Fruit fly (Drosophila melanogaster) whole organism, embryonic: ENCODE data around the gene CG3184.
A peak's percentile ranks its signal among the peaks of the same experiment; 100 is the strongest.

Source experiments
- CG10321 ChIP-seq: fragments of 200-800 bp; sonication (Bioruptor generic); IDR thresholded peaks from 2 replicates; pipeline ENCODE4 v1.3.6; 2022; ENCODE audit warnings: missing biosample characterization, missing genetic modification characterization
- CG10959 ChIP-seq: fragments of 200-800 bp; sonication (Bioruptor generic); IDR thresholded peaks from 2 replicates; pipeline ENCODE4 v1.3.6; 2022; ENCODE audit warnings: missing biosample characterization, missing genetic modification characterization
- CG11504 ChIP-seq: fragments of 200-800 bp; sonication (Bioruptor generic); optimal IDR thresholded peaks from 3 replicates; lab custom pipeline; 2019; ENCODE audit warnings: missing biosample characterization, mild to moderate bottlenecking, missing genetic modification characterization, moderate library complexity
- CG12236 ChIP-seq: fragments of 200-800 bp; sonication (Bioruptor generic); optimal IDR thresholded peaks from 2 replicates; lab custom pipeline; 2016; ENCODE audit warnings: missing biosample characterization, missing genetic modification characterization
- CG12299 ChIP-seq: fragments of 200-800 bp; sonication (Bioruptor generic); optimal IDR thresholded peaks from 2 replicates; lab custom pipeline; 2018; ENCODE audit warnings: missing biosample characterization, mild to moderate bottlenecking, missing genetic modification characterization
- CG13296 ChIP-seq: fragments of 200-800 bp; sonication (Bioruptor generic); optimal IDR thresholded peaks from 3 replicates; lab custom pipeline; 2018; ENCODE audit warnings: missing biosample characterization, mild to moderate bottlenecking, missing genetic modification characterization
- CG13424 ChIP-seq: fragments of 200-800 bp; sonication (Bioruptor generic); optimal IDR thresholded peaks from 2 replicates; lab custom pipeline; 2019; ENCODE audit warnings: missing biosample characterization, mild to moderate bottlenecking, missing genetic modification characterization, moderate library complexity
- CG14441 ChIP-seq: fragments of 200-800 bp; sonication (Bioruptor generic); IDR thresholded peaks from 2 replicates; pipeline ENCODE4 v1.3.6; 2022; ENCODE audit warnings: missing biosample characterization, missing genetic modification characterization
- CG15479 ChIP-seq: fragments of 200-800 bp; sonication (Bioruptor generic); optimal IDR thresholded peaks from 3 replicates; lab custom pipeline; 2019; ENCODE audit warnings: missing biosample characterization, mild to moderate bottlenecking, missing genetic modification characterization, moderate library complexity
- CG1603 ChIP-seq: fragments of 200-800 bp; sonication (Bioruptor generic); optimal IDR thresholded peaks from 2 replicates; lab custom pipeline; 2019; ENCODE audit warnings: missing biosample characterization, mild to moderate bottlenecking, missing genetic modification characterization, moderate library complexity
- CG17361 ChIP-seq: fragments of 200-800 bp; sonication (Bioruptor generic); IDR thresholded peaks from 3 replicates; pipeline ENCODE4 v1.3.6; 2022; ENCODE audit warnings: missing biosample characterization, missing genetic modification characterization
- CG2129 ChIP-seq: fragments of 200-800 bp; sonication (Bioruptor generic); IDR thresholded peaks from 2 replicates; pipeline ENCODE4 v1.3.6; 2022; ENCODE audit warnings: missing biosample characterization, missing genetic modification characterization; ENCODE audit not compliant: partially characterized antibody
- CG30403 ChIP-seq: fragments of 200-800 bp; sonication (Bioruptor generic); optimal IDR thresholded peaks from 3 replicates; lab custom pipeline; 2016; ENCODE audit warnings: missing biosample characterization, missing genetic modification characterization
- CG31441 ChIP-seq: fragments of 200-800 bp; sonication (Bioruptor generic); IDR thresholded peaks from 2 replicates; pipeline ENCODE4 v1.3.6; 2022; ENCODE audit warnings: missing biosample characterization, missing genetic modification characterization
- CG32772 ChIP-seq: fragments of 200-800 bp; sonication (Bioruptor generic); IDR thresholded peaks from 2 replicates; pipeline ENCODE4 v1.3.6; 2022; ENCODE audit warnings: missing biosample characterization, missing genetic modification characterization
- CG34376 ChIP-seq: fragments of 200-800 bp; sonication (Bioruptor generic); optimal IDR thresholded peaks from 2 replicates; lab custom pipeline; 2018; ENCODE audit warnings: missing biosample characterization, mild to moderate bottlenecking, missing genetic modification characterization
- CG4707 ChIP-seq: fragments of 200-800 bp; sonication (Bioruptor generic); optimal IDR thresholded peaks from 2 replicates; lab custom pipeline; 2018; ENCODE audit warnings: missing biosample characterization, mild to moderate bottlenecking, missing genetic modification characterization, moderate library complexity
- CG7839 ChIP-seq: fragments of 200-800 bp; sonication (Bioruptor generic); optimal IDR thresholded peaks from 3 replicates; lab custom pipeline; 2018; ENCODE audit warnings: missing biosample characterization, mild to moderate bottlenecking, missing genetic modification characterization, moderate library complexity
- CG8359 ChIP-seq: fragments of 200-800 bp; sonication (Bioruptor generic); optimal IDR thresholded peaks from 2 replicates; lab custom pipeline; 2017; ENCODE audit warnings: missing biosample characterization, mild to moderate bottlenecking, missing genetic modification characterization, borderline replicate concordance
- CG8765 ChIP-seq: fragments of 200-800 bp; sonication (Bioruptor generic); IDR thresholded peaks from 2 replicates; pipeline ENCODE4 v1.3.6; 2022; ENCODE audit warnings: missing biosample characterization, missing genetic modification characterization
- CG9727 ChIP-seq: fragments of 200-800 bp; sonication (Bioruptor generic); optimal IDR thresholded peaks from 3 replicates; lab custom pipeline; 2017; ENCODE audit warnings: missing biosample characterization, mild to moderate bottlenecking, missing genetic modification characterization
- CG9797 ChIP-seq: fragments of 200-800 bp; sonication (Bioruptor generic); optimal IDR thresholded peaks from 3 replicates; lab custom pipeline; 2018; ENCODE audit warnings: missing biosample characterization, mild to moderate bottlenecking, missing genetic modification characterization
- Camta ChIP-seq: fragments of 200-800 bp; sonication (Bioruptor generic); optimal IDR thresholded peaks from 2 replicates; lab custom pipeline; 2016; ENCODE audit warnings: missing biosample characterization, missing genetic modification characterization
- Deaf1 ChIP-seq: fragments of 200-800 bp; optimal IDR thresholded peaks from 3 replicates; lab custom pipeline; 2019; ENCODE audit warnings: missing biosample characterization, mild to moderate bottlenecking, missing genetic modification characterization, moderate library complexity
- Dll ChIP-seq: fragments of 200-800 bp; sonication (Bioruptor generic); IDR thresholded peaks from 4 replicates; pipeline ENCODE4 v1.3.6; 2022; ENCODE audit warnings: missing biosample characterization, missing genetic modification characterization; ENCODE audit not compliant: partially characterized antibody
- E2f1 ChIP-seq: fragments of 200-800 bp; sonication (Bioruptor generic); IDR thresholded peaks from 2 replicates; pipeline ENCODE4 v1.3.6; 2022; ENCODE audit warnings: missing biosample characterization, missing genetic modification characterization
- HLH3B ChIP-seq: fragments of 200-800 bp; sonication (Bioruptor generic); IDR thresholded peaks from 2 replicates; pipeline ENCODE4 v1.3.6; 2022; ENCODE audit warnings: missing biosample characterization, missing genetic modification characterization
- NC2α ChIP-seq: fragments of 200-800 bp; sonication (Bioruptor generic); optimal IDR thresholded peaks from 2 replicates; lab custom pipeline; 2016; ENCODE audit warnings: missing biosample characterization, missing genetic modification characterization
- Sin3A ChIP-seq: fragments of >200 bp; optimal IDR thresholded peaks from 2 replicates; lab custom pipeline; 2018
- abd-A ChIP-seq: fragments of 200-800 bp; sonication (Bioruptor generic); optimal IDR thresholded peaks from 3 replicates; lab custom pipeline; 2019; ENCODE audit warnings: missing biosample characterization, mild to moderate bottlenecking, missing genetic modification characterization, moderate library complexity
- ac ChIP-seq: fragments of 200-800 bp; sonication (Bioruptor generic); optimal IDR thresholded peaks from 3 replicates; lab custom pipeline; 2017; ENCODE audit warnings: missing biosample characterization, mild to moderate bottlenecking, missing genetic modification characterization
- ash1 ChIP-seq: fragments of 200-800 bp; sonication (Bioruptor generic); optimal IDR thresholded peaks from 2 replicates; lab custom pipeline; 2018; ENCODE audit warnings: missing biosample characterization, mild to moderate bottlenecking, missing genetic modification characterization
- bigmax ChIP-seq: fragments of 200-800 bp; sonication (Bioruptor generic); optimal IDR thresholded peaks from 2 replicates; lab custom pipeline; 2018; ENCODE audit warnings: missing biosample characterization, mild to moderate bottlenecking, missing genetic modification characterization
- cato ChIP-seq: fragments of 200-800 bp; sonication (Bioruptor generic); optimal IDR thresholded peaks from 2 replicates; lab custom pipeline; 2016; ENCODE audit warnings: missing biosample characterization, missing genetic modification characterization, borderline replicate concordance
- dmrt11E ChIP-seq: fragments of 200-800 bp; sonication (Bioruptor generic); optimal IDR thresholded peaks from 3 replicates; lab custom pipeline; 2018; ENCODE audit warnings: missing biosample characterization, mild to moderate bottlenecking, missing genetic modification characterization, moderate library complexity
- fd96Cb ChIP-seq: fragments of 200-800 bp; sonication (Bioruptor generic); optimal IDR thresholded peaks from 2 replicates; lab custom pipeline; 2018; ENCODE audit warnings: missing biosample characterization, mild to moderate bottlenecking, missing genetic modification characterization, moderate library complexity
- gcm ChIP-seq: fragments of 200-800 bp; sonication (Bioruptor generic); optimal IDR thresholded peaks from 2 replicates; lab custom pipeline; 2019; ENCODE audit warnings: missing biosample characterization, mild to moderate bottlenecking, missing genetic modification characterization, moderate library complexity
- hkb ChIP-seq, 2 experiments: fragments of 200-800 bp in 1 of 2; fragments of >200 bp in 1 of 2; sonication (Bioruptor generic) in 1 of 2; IDR thresholded peaks in 1 of 2; optimal IDR thresholded peaks in 1 of 2; 2 replicates each; pipeline versions ENCODE4 v1.3.6 to Lab custom; 2017 to 2022; ENCODE audit warnings: missing biosample characterization in 1 of 2, missing genetic modification characterization in 1 of 2
- jigr1 ChIP-seq: fragments of 200-800 bp; sonication (Bioruptor generic); IDR thresholded peaks from 3 replicates; pipeline ENCODE4 v1.3.6; 2022; ENCODE audit warnings: missing biosample characterization, missing genetic modification characterization
- jumu ChIP-seq: fragments of 200-800 bp; sonication (Bioruptor generic); optimal IDR thresholded peaks from 3 replicates; lab custom pipeline; 2016; ENCODE audit warnings: missing biosample characterization, missing genetic modification characterization
- lilli ChIP-seq: fragments of 200-800 bp; sonication (Bioruptor generic); optimal IDR thresholded peaks from 3 replicates; lab custom pipeline; 2016; ENCODE audit warnings: missing biosample characterization, missing genetic modification characterization
- lola ChIP-seq, 3 experiments: fragments of >200 bp in 2 of 3; fragments of 200-800 bp in 1 of 3; sonication (Bioruptor generic) in 1 of 3; optimal IDR thresholded peaks; 2 replicates each; lab custom pipeline; 2017 to 2019; ENCODE audit warnings: missing biosample characterization in 3 of 3, missing genetic modification characterization in 3 of 3, mild to moderate bottlenecking in 1 of 3, moderate library complexity in 1 of 3
- sna ChIP-seq: fragments of 200-800 bp; sonication (Bioruptor generic); IDR thresholded peaks from 2 replicates; pipeline ENCODE4 v1.3.6; 2022; ENCODE audit warnings: missing biosample characterization, missing genetic modification characterization; ENCODE audit not compliant: partially characterized antibody
- sob ChIP-seq: fragments of 200-800 bp; sonication (Bioruptor generic); IDR thresholded peaks from 2 replicates; pipeline ENCODE4 v1.3.6; 2022; ENCODE audit warnings: missing biosample characterization, missing genetic modification characterization
- sqz ChIP-seq: fragments of 200-800 bp; sonication (Bioruptor generic); optimal IDR thresholded peaks from 3 replicates; lab custom pipeline; 2018; ENCODE audit warnings: missing biosample characterization, mild to moderate bottlenecking, missing genetic modification characterization
- stwl ChIP-seq: fragments of 200-800 bp; sonication (Bioruptor generic); optimal IDR thresholded peaks from 3 replicates; lab custom pipeline; 2018; ENCODE audit warnings: missing biosample characterization, mild to moderate bottlenecking, missing genetic modification characterization, moderate library complexity
- trh ChIP-seq: fragments of 200-800 bp; sonication (Bioruptor generic); optimal IDR thresholded peaks from 2 replicates; lab custom pipeline; 2016; ENCODE audit warnings: missing biosample characterization, missing genetic modification characterization
- vvl ChIP-seq: fragments of 200-800 bp; sonication (Bioruptor generic); IDR thresholded peaks from 2 replicates; pipeline ENCODE4 v1.3.6; 2022; ENCODE audit warnings: missing biosample characterization, missing genetic modification characterization
- zfh2 ChIP-seq: fragments of 200-800 bp; sonication (Bioruptor generic); optimal IDR thresholded peaks from 2 replicates; lab custom pipeline; 2016; ENCODE audit warnings: missing biosample characterization, missing genetic modification characterization

The CG3184 gene

DNA sequence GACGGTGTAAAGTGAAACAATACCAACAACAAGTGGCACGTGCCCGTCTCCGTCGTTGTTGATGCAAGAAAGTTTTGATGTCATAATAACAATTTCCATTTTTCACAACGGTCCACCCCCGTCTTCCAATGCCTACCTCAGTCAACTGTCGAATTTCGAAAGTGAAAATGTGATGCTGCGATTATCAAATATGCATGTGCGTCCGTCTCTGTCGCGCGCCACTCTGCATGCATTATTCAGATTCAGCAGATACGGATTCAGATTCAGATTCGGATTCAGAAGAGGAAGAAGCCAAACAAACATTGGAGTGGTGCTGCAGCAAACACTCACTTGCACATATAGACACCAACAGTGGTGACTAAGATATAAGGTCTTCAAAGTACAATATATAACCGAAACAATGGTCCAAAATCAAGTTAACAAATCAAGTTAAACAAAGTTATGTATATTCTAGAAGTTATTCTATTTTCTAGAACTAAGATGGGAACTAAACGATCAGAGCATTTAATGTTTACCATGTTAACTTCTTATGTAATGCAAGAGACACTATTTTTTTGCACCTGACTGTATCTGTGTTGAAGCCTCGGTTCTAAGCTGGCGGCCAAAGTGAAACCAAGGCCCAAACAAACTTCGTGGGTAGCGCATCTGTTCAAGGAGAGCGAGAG is 45.8 kb downstream of the CG3184 start (continued):
- TF ChIP-seq CG8359, result peak; percentile 4
- TF ChIP-seq CG30403 (GFP tag; lab: Kevin White, UChicago), result peak; percentile 7
- no peak for TF ChIP-seq Deaf1
- peak; percentile 5 for TF ChIP-seq CG12236 (GFP tag; lab: Kevin White, UChicago)
- TF ChIP-seq trh (GFP tag; lab: Kevin White, UChicago), result no peak
- TF ChIP-seq sna (GFP tag; lab: Robert Waterston, UW), result no peak
- no peak for TF ChIP-seq CG15479
- TF ChIP-seq CG10959 (GFP tag; lab: Robert Waterston, UW), result no peak
- TF ChIP-seq CG32772, result no peak
- peak; percentile 35 for TF ChIP-seq CG7839 (tag; lab: Kevin White, UChicago)
- peak; percentile 4 for TF ChIP-seq CG9727
- no peak for TF ChIP-seq cato (GFP tag; lab: Kevin White, UChicago)
- no peak for TF ChIP-seq E2f1 (GFP tag; lab: Robert Waterston, UW)
- TF ChIP-seq CG31441 (GFP tag; lab: Robert Waterston, UW), result peak; percentile 43; the same call in 1 of the 2 replicates
- TF ChIP-seq CG11504 (tag; lab: Kevin White, UChicago), result peak; percentile 52
- peak; percentile 41; the same call in 1 of the 2 replicates for TF ChIP-seq HLH3B
- TF ChIP-seq CG1603 (tag; lab: Kevin White, UChicago), result peak; percentile 54
- TF ChIP-seq CG14441 (GFP tag; lab: Robert Waterston, UW), result no peak
- no peak for TF ChIP-seq lilli (GFP tag; lab: Kevin White, UChicago)
- no peak for TF ChIP-seq bigmax (GFP tag; lab: Kevin White, UChicago)
- TF ChIP-seq sqz (GFP tag; lab: Kevin White, UChicago), result no peak
- peak; percentile 37; the same call in 1 of the 3 replicates for TF ChIP-seq CG17361 (GFP tag; lab: Robert Waterston, UW)
- no peak for TF ChIP-seq CG12299 (tag; lab: Kevin White, UChicago)
- TF ChIP-seq jumu (GFP tag; lab: Kevin White, UChicago), result no peak
- TF ChIP-seq CG13424 (tag; lab: Kevin White, UChicago), result peak; percentile 22
- TF ChIP-seq CG2129 (GFP tag; lab: Robert Waterston, UW), result no peak
- no peak for TF ChIP-seq ac (GFP tag; lab: Kevin White, UChicago)
- TF ChIP-seq dmrt11E (tag; lab: Kevin White, UChicago), result peak; percentile 40
- no peak for TF ChIP-seq jigr1 (GFP tag; lab: Robert Waterston, UW)
- TF ChIP-seq hkb (optimal IDR thresholded peaks at IDR 0.05; lab: Kevin White, UChicago), result no peak
- peak; percentile 61; the same call in 1 of the 2 replicates for TF ChIP-seq hkb (GFP tag; IDR thresholded peaks at IDR 0.05; lab: Robert Waterston, UW)
- peak; percentile 34 for TF ChIP-seq fd96Cb (tag; lab: Kevin White, UChicago)
- no peak for TF ChIP-seq CG10321 (GFP tag; lab: Robert Waterston, UW)
- peak; percentile 68; the same call in 1 of the 2 replicates for TF ChIP-seq vvl (GFP tag; lab: Robert Waterston, UW)
- no peak for TF ChIP-seq NC2α (GFP tag; lab: Kevin White, UChicago)
- no peak for TF ChIP-seq CG34376 (GFP tag; lab: Kevin White, UChicago)
- TF ChIP-seq Sin3A (lab: Kevin White, UChicago), result no peak
- TF ChIP-seq Dll, result no peak
- TF ChIP-seq CG9797 (GFP tag; lab: Kevin White, UChicago), result no peak
- peak in 1 of 3 experiments; percentile 42 for TF ChIP-seq lola (GFP tag; optimal IDR thresholded peaks at IDR 0.05; lab: Kevin White, UChicago)
- no peak for TF ChIP-seq abd-A
- TF ChIP-seq CG8765 (GFP tag; lab: Robert Waterston, UW), result no peak
- no peak for TF ChIP-seq Camta (GFP tag; lab: Kevin White, UChicago)
- peak; percentile 21 for TF ChIP-seq CG4707
- no peak for TF ChIP-seq CG13296
- no peak for TF ChIP-seq zfh2
- no peak for TF ChIP-seq stwl (tag; lab: Kevin White, UChicago)
- no peak for TF ChIP-seq ash1 (GFP tag; lab: Kevin White, UChicago)
- peak; percentile 18; the same call in 1 of the 2 replicates for TF ChIP-seq sob
- TF ChIP-seq gcm (GFP tag; lab: Kevin White, UChicago), result no peak
